Worm (Caenorhabditis elegans): ENCODE results near the gene wdr-5.2.

The wdr-5.2 gene

DNA sequence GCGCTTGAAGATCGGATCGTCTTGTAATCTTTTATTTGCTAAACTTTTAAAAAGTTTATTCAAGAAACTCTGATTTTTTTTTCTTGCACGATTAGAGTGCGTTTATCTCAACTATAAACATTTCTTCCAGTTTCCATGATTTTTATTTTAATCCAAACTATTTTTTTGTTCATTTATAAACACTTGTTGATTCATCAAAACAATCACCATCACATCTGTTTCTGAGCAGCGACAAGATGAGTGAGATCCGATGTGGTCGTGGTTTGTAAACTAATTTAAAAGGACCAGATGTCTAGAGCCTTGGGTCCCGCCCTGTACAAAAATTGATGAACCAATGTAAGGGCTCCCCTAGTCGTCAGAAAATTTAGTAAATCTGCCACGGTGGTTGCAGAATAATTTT is 51.3 kb downstream of the wdr-5.2 start:
- TF ChIP-seq tra-4 (tag; optimal IDR thresholded peaks at IDR 0.05) = no peak
- no peak for TF ChIP-seq flt-1 (GFP tag; IDR thresholded peaks at IDR 0.05)
- TF ChIP-seq ceh-13 (GFP tag; optimal IDR thresholded peaks at IDR 0.05) = no peak

Measured in whole organism, early embryonic.